Fruit fly (Drosophila melanogaster) whole organism, pupa: Measurements from ENCODE around the gene CG14641.

ENCODE experiments used
- CG10348 ChIP-seq: fragments of 200-800 bp; sonication (Bioruptor generic); IDR thresholded peaks from 2 replicates; pipeline ENCODE4 v1.3.6; 2022; ENCODE audit warnings: missing biosample characterization, missing genetic modification characterization
- CG34367 ChIP-seq: fragments of 200-800 bp; sonication (Bioruptor generic); optimal IDR thresholded peaks from 2 replicates; lab custom pipeline; 2018; ENCODE audit warnings: missing biosample characterization, mild to moderate bottlenecking, missing genetic modification characterization
- CG8301 ChIP-seq: fragments of 200-800 bp; sonication (Bioruptor generic); optimal IDR thresholded peaks from 2 replicates; lab custom pipeline; 2018; ENCODE audit warnings: missing biosample characterization, mild to moderate bottlenecking, missing genetic modification characterization
- Pif1A ChIP-seq: fragments of 200-800 bp; sonication (Bioruptor generic); optimal IDR thresholded peaks from 3 replicates; lab custom pipeline; 2016; ENCODE audit warnings: missing biosample characterization, missing genetic modification characterization
- Snoo ChIP-seq: fragments of 200-800 bp; sonication (Bioruptor generic); optimal IDR thresholded peaks from 3 replicates; lab custom pipeline; 2017; ENCODE audit warnings: missing biosample characterization, mild to moderate bottlenecking, missing genetic modification characterization, inconsistent platforms

DNA sequence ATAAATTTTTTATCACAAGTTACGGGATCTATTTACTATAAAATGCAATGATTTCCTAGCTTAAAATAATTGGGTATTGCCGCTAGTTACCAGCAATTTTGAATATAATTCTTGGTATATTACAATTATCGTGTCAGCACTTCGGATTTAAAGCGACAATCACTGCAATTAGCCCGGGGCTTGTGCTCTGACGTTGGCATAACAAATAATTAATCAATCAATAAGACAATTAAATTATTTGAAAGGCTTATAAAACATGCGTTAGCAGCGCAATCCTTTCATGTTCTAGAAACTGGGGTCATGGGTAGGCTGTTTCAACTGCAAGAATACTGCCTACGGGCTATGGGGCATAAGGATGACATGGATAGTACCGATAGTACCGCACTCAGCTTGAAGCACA is 24.5 kb upstream of the CG14641 start, which contains the start of gene Or82a:
- TF ChIP-seq CG8301 (no peak), CG34367 (tag; lab: Kevin White, UChicago) (no peak), CG10348 (GFP tag; lab: Robert Waterston, UW) (no peak), Snoo (tag; lab: Kevin White, UChicago) (no peak), Pif1A (no peak)
